Fruit fly (Drosophila melanogaster) Kc167 (cell line): ENCODE results near the gene Mal-B1.

ENCODE experiments used
- h ChIP-seq: fragments of >200 bp; optimal IDR thresholded peaks from 3 replicates; lab custom pipeline; 2018; ENCODE audit warnings: missing external identifiers
- insv ChIP-seq: fragments of >200 bp; optimal IDR thresholded peaks from 3 replicates; lab custom pipeline; 2018; ENCODE audit warnings: missing external identifiers
- psq ChIP-seq: fragments of >200 bp; optimal IDR thresholded peaks from 2 replicates; lab custom pipeline; 2017; ENCODE audit warnings: missing external identifiers
- ttk ChIP-seq: sonication (Bioruptor generic); optimal IDR thresholded peaks from 2 replicates; lab custom pipeline; 2017; ENCODE audit warnings: missing external identifiers

DNA sequence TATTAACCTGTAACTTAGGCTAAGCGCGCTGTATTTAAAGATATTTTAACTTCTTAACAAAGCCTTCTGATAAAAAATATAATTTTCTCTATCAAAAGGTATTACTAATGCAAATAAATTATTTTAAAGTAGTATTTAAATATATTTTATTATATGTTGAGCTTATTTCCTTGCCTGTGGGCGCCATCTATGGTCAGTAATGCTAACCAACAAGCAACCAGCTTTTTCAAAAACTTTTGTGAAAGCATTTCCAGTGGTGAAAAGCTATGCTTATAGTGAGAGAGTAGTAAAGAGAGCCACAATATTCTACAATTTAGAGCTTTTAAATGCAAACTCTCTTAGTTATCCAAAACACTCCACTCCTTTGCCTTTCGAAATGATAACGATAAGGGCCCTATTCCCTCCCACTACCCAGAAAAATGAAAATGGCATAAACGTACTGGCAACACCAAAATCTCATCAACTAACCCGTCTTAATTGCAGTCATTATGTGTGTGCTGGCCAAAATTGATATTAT lies 31.8 kb downstream of the Mal-B1 start:
- TF ChIP-seq insv (lab: Kevin White, UChicago) (no peak), psq (lab: Kevin White, UChicago) (no peak), h (lab: Kevin White, UChicago) (no peak), ttk (no peak)
